Fruit fly (Drosophila melanogaster): ENCODE results near the gene Trf2.

DNA sequence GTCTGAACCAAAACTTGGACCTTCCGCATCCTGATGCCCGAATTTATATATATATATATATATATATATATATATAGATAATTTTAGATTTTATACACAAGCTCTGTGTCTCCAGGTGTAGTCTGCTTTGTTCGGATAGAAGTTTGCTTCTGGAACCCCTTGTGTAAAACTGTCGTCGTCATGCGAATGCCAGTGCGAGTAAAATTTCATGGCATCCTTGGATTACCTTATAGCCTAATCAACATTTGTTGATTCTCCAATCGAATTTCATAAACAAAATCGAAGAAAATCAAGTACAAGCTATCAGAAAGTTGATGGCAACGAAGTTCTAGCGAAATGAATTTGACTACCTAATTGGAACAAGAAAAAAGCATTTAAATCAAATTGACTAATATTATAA is 48.5 kb downstream of the Trf2 start, which contains the start of gene CG32713:
- TF ChIP-seq CTCF (optimal IDR thresholded peaks at IDR 0.05) (no peak), CG8478 (optimal IDR thresholded peaks at IDR 0.05) (no peak)

Measured in S2 (cell line).